Worm (Caenorhabditis elegans) whole organism, L1 larva: ENCODE results near the gene Y17D7B.2.

Source experiments
- ceh-63 ChIP-seq: fragments of 200-800 bp; sonication (Bioruptor generic); optimal IDR thresholded peaks from 2 replicates; lab custom pipeline; 2018; ENCODE audit warnings: mild to moderate bottlenecking, missing genetic modification characterization, missing compliant biosample characterization
- egl-27 ChIP-seq, 2 experiments: fragments of 150-350 bp in 1 of 2; sonication (generic microtip); optimal IDR thresholded peaks; 3 replicates each; lab custom pipeline; 2017 to 2018; ENCODE audit warnings: missing biosample characterization in 2 of 2, missing genetic modification characterization in 2 of 2, missing genetic modification reagents in 2 of 2
- jun-1 ChIP-seq: fragments of 150-350 bp; optimal IDR thresholded peaks from 2 replicates; lab custom pipeline; 2014; ENCODE audit warnings: missing biosample characterization, missing genetic modification reagents, missing genetic modification characterization
- lir-3 ChIP-seq: sonication (generic microtip); optimal IDR thresholded peaks from 2 replicates; lab custom pipeline; 2016; ENCODE audit warnings: mild to moderate bottlenecking, missing genetic modification characterization, moderate library complexity, missing compliant biosample characterization; ENCODE audit not compliant: poor library complexity
- mdl-1 ChIP-seq, 2 experiments: fragments of 150-350 bp; optimal IDR thresholded peaks; 2 replicates each; lab custom pipeline; 2014 to 2017; ENCODE audit warnings: missing biosample characterization in 2 of 2, missing genetic modification characterization in 2 of 2, inconsistent platforms in 1 of 2
- nhr-237 ChIP-seq: fragments of 150-350 bp; optimal IDR thresholded peaks from 2 replicates; lab custom pipeline; 2014; ENCODE audit warnings: missing biosample characterization, missing genetic modification characterization
- ztf-4 ChIP-seq: fragments of 150-350 bp; optimal IDR thresholded peaks from 2 replicates; lab custom pipeline; 2014; ENCODE audit warnings: missing biosample characterization, missing genetic modification characterization

ce11 chrV:18787417-18787918, at the start of gene Y17D7B.2:
- no peak for TF ChIP-seq lir-3 (tag; lab: Kevin White, UChicago)
- TF ChIP-seq jun-1 (tag; lab: Kevin White, UChicago): no peak
- TF ChIP-seq nhr-237 (tag; lab: Kevin White, UChicago): no peak
- TF ChIP-seq egl-27 (tag; optimal IDR thresholded peaks at IDR 0.05; lab: Kevin White, UChicago): no peak
- no peak for TF ChIP-seq ztf-4
- no peak for TF ChIP-seq mdl-1 (tag; optimal IDR thresholded peaks at IDR 0.05; lab: Kevin White, UChicago)
- TF ChIP-seq ceh-63: no peak
